Worm (Caenorhabditis elegans): ENCODE results near the gene srd-63.
"Not testable (repeated sequence)": the region's sequence is repeated elsewhere in the genome, so short reads cannot be mapped to it uniquely, and the experiment has no call there.

srd-63 gene

DNA sequence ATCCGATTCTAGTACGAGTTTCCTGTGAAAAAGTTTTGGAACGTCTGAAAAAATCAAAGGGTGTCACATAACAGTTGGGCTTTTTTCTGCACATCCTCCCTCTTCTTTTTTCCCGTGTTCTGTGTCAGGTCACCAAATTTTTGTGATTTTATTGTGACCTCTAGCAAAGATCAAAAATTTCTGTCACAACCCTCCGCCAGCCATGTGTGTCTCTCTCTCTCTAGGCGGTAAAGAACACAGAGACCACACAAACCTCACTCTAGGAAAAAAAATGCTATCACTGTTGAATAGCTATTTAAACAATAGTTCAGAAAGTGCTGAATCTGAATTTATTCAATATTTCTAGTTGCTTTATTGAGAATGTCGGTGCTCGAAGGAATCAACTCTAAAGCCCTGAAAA, 3.0 kb downstream of the srd-63 start, which contains the start of gene gst-44 (continued):
- no peak for TF ChIP-seq unc-130 (GFP tag; optimal IDR thresholded peaks at IDR 0.05)
- no peak for TF ChIP-seq nhr-111 (GFP tag; optimal IDR thresholded peaks at IDR 0.05)
- no peak for TF ChIP-seq zip-2 (tag; optimal IDR thresholded peaks at IDR 0.05)
- TF ChIP-seq zip-11 (GFP tag; IDR thresholded peaks at IDR 0.05): no peak
- no peak for TF ChIP-seq spr-1 (tag; optimal IDR thresholded peaks at IDR 0.05)
- TF ChIP-seq dmd-6 (GFP tag; IDR thresholded peaks at IDR 0.05): peak; percentile 86

ce11 chrV:16388268-16388667, 5.4 kb downstream of the srd-63 start, which contains the start of gene sri-65:
TSS of gene sri-65 (minus strand) at chrV:16388368.
- TF ChIP-seq rbr-2 (tag; optimal IDR thresholded peaks at IDR 0.05) (no peak), F37D6.2 (tag; optimal IDR thresholded peaks at IDR 0.05) (no peak), unc-62 (GFP tag; optimal IDR thresholded peaks at IDR 0.05 in 1 of 2) (peak in 1 of 2 experiments; percentile 62), unc-62 (tag; optimal IDR thresholded peaks at IDR 0.05) (no peak)

- TF ChIP-seq madf-9 (GFP tag; conservative IDR thresholded peaks at IDR 0.05); nhr-25 (tag; optimal IDR thresholded peaks at IDR 0.05; ENCODE audit: borderline replicate concordance, insufficient read depth); ztf-11 (tag; optimal IDR thresholded peaks at IDR 0.05): not testable (repeated sequence)
Measured at ce11 chrV:16383729-16384128, 9.9 kb downstream of the srd-63 start, which contains the start of gene F13A7.7. TSS of gene F13A7.7 (minus strand) at chrV:16383829.

DNA sequence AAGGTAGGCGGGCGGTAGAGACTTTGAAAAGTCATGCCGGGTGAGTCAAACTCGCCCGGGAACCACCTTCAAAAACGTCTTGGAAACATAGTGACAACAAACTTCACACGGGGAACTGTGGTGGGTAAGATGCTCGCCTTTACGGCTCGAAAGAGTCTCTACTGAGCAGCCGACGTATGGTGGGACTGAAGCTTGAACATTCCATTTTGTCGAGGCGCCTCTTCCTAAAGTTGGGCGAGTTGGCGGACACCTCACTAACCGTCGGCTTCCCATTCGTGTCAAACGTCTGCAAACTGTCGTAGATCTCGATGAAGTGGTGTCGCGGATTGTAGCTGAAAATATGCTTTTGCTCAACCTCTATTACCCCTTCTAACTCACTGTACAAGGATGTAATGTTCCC, 10.7 kb downstream of the srd-63 start:
- TF ChIP-seq ceh-32 (tag; optimal IDR thresholded peaks at IDR 0.05; ENCODE audit: poor library complexity): no peak
- no peak for TF ChIP-seq tra-1 (GFP tag; IDR thresholded peaks at IDR 0.05)
- TF ChIP-seq Y105C5A.15 (GFP tag; IDR thresholded peaks at IDR 0.05): no peak
- peak; percentile 94 for TF ChIP-seq aha-1 (tag)
- no peak for TF ChIP-seq fkh-10 (GFP tag; optimal IDR thresholded peaks at IDR 0.05)
- no peak for TF ChIP-seq duxl-1 (tag; optimal IDR thresholded peaks at IDR 0.05; ENCODE audit: poor library complexity)
- TF ChIP-seq jun-1 (tag; optimal IDR thresholded peaks at IDR 0.05): no peak
- TF ChIP-seq lin-38 (GFP tag; IDR thresholded peaks at IDR 0.05): no peak
- no peak for TF ChIP-seq mes-2 (tag; optimal IDR thresholded peaks at IDR 0.05; ENCODE audit: poor library complexity, severe bottlenecking)

ce11 chrV:16377849-16378248, 15.8 kb downstream of the srd-63 start, which contains the start of gene F13A7.1:
TSS of gene F13A7.1 (minus strand) at chrV:16377949.
- TF ChIP-seq nhr-28 (tag; optimal IDR thresholded peaks at IDR 0.05) (no peak), ztf-7 (tag; optimal IDR thresholded peaks at IDR 0.05) (no peak), set-16 (GFP tag; IDR thresholded peaks at IDR 0.05) (no peak), hlh-30 (tag; optimal IDR thresholded peaks at IDR 0.05; ENCODE audit: insufficient read depth) (no peak), lin-15B (tag; optimal IDR thresholded peaks at IDR 0.05) (no peak), mep-1 (tag; optimal IDR thresholded peaks at IDR 0.05) (no peak), aha-1 (tag) (no peak), ceh-62 (tag; optimal IDR thresholded peaks at IDR 0.05) (no peak), aly-2 (tag; optimal IDR thresholded peaks at IDR 0.05) (no peak), hif-1 (tag; optimal IDR thresholded peaks at IDR 0.05) (no peak), D1046.2 (GFP tag; IDR thresholded peaks at IDR 0.05) (no peak), ama-1 (optimal IDR thresholded peaks at IDR 0.05) (no peak), ceh-82 (tag; optimal IDR thresholded peaks at IDR 0.05) (no peak), dpl-1 (GFP tag; optimal IDR thresholded peaks at IDR 0.05) (no peak)
